Worm (Caenorhabditis elegans) whole organism, L1 larva: ENCODE measurements around the gene eif-2A.

Source experiments
- C04F5.9 ChIP-seq: sonication (generic microtip); optimal IDR thresholded peaks from 2 replicates; lab custom pipeline; 2016; ENCODE audit warnings: missing genetic modification characterization, missing compliant biosample characterization
- C16A3.4 ChIP-seq: fragments of 150-350 bp; optimal IDR thresholded peaks from 2 replicates; lab custom pipeline; 2014; ENCODE audit warnings: missing biosample characterization, missing genetic modification characterization
- F16B12.6 ChIP-seq: fragments of 150-350 bp; optimal IDR thresholded peaks from 2 replicates; lab custom pipeline; 2014; ENCODE audit warnings: missing biosample characterization, missing genetic modification characterization
- aha-1 ChIP-seq: fragments of 150-350 bp; optimal IDR thresholded peaks from 2 replicates; lab custom pipeline; 2014; ENCODE audit warnings: missing biosample characterization, missing genetic modification characterization
- alr-1 ChIP-seq: fragments of 200-800 bp; sonication (Bioruptor generic); optimal IDR thresholded peaks from 2 replicates; lab custom pipeline; 2018; ENCODE audit warnings: borderline replicate concordance, mild to moderate bottlenecking, missing genetic modification characterization, missing compliant biosample characterization
- aly-2 ChIP-seq: fragments of 150-350 bp; optimal IDR thresholded peaks from 2 replicates; lab custom pipeline; 2014; ENCODE audit warnings: missing biosample characterization, missing genetic modification characterization
- ceh-8 ChIP-seq: fragments of 200-800 bp; sonication (Bioruptor generic); optimal IDR thresholded peaks from 2 replicates; lab custom pipeline; 2018; ENCODE audit warnings: mild to moderate bottlenecking, missing genetic modification characterization, moderate library complexity, missing compliant biosample characterization
- ceh-82 ChIP-seq, 3 experiments: fragments of 150-350 bp in 1 of 3; sonication (generic microtip) in 2 of 3; optimal IDR thresholded peaks; 2 replicates each; lab custom pipeline; 2014 to 2017; ENCODE audit warnings: missing biosample characterization in 3 of 3, missing genetic modification characterization in 3 of 3
- ceh-90 ChIP-seq: sonication (generic microtip); optimal IDR thresholded peaks from 2 replicates; lab custom pipeline; 2016; ENCODE audit warnings: missing genetic modification characterization, missing compliant biosample characterization
- dsc-1 ChIP-seq: sonication (generic microtip); optimal IDR thresholded peaks from 2 replicates; lab custom pipeline; 2016; ENCODE audit warnings: mild to moderate bottlenecking, missing genetic modification characterization, missing compliant biosample characterization
- efl-1 ChIP-seq, 4 experiments: fragments of 150-350 bp; optimal IDR thresholded peaks in 3 of 4; peaks in 1 of 4; 1 replicate in 1 of 4; 2 replicates in 3 of 4; lab custom pipeline; 2014; ENCODE audit warnings: missing biosample characterization in 2 of 4, missing genetic modification characterization in 2 of 4, missing genetic modification reagents in 2 of 4
- egl-27 ChIP-seq, 2 experiments: fragments of 150-350 bp in 1 of 2; sonication (generic microtip); optimal IDR thresholded peaks; 3 replicates each; lab custom pipeline; 2017 to 2018; ENCODE audit warnings: missing biosample characterization in 2 of 2, missing genetic modification characterization in 2 of 2, missing genetic modification reagents in 2 of 2
- elt-2 ChIP-seq: sonication (generic microtip); optimal IDR thresholded peaks from 2 replicates; lab custom pipeline; 2016; ENCODE audit warnings: missing genetic modification characterization, mild to moderate bottlenecking, inconsistent platforms, missing compliant biosample characterization, missing genetic modification reagents
- elt-3 ChIP-seq, 6 experiments: fragments of 150-350 bp in 1 of 6; sonication (generic microtip); optimal IDR thresholded peaks; 2 replicates each; lab custom pipeline; 2017 to 2018; ENCODE audit warnings: missing biosample characterization in 6 of 6, missing genetic modification characterization in 6 of 6, inconsistent platforms in 1 of 6
- fkh-8 ChIP-seq: sonication (generic microtip); optimal IDR thresholded peaks from 2 replicates; lab custom pipeline; 2016; ENCODE audit warnings: mild to moderate bottlenecking, missing genetic modification characterization, missing compliant biosample characterization
- fos-1 ChIP-seq: fragments of 150-350 bp; optimal IDR thresholded peaks from 2 replicates; lab custom pipeline; 2014; ENCODE audit warnings: missing biosample characterization, missing genetic modification characterization
- grh-1 ChIP-seq: fragments of 200-800 bp; sonication (Bioruptor generic); IDR thresholded peaks from 2 replicates; pipeline ENCODE4 v1.3.6; 2022; ENCODE audit warnings: missing genetic modification reagents, missing genetic modification characterization, missing compliant biosample characterization
- irx-1 ChIP-seq: sonication (generic microtip); optimal IDR thresholded peaks from 2 replicates; lab custom pipeline; 2016; ENCODE audit warnings: missing genetic modification characterization, missing compliant biosample characterization
- isw-1 ChIP-seq: fragments of 200-800 bp; sonication (Bioruptor generic); IDR thresholded peaks from 2 replicates; pipeline ENCODE4 v1.3.6; 2022; ENCODE audit warnings: missing genetic modification characterization, missing compliant biosample characterization
- lin-35 ChIP-seq, 2 experiments: fragments of 150-350 bp; optimal IDR thresholded peaks; 2 replicates each; lab custom pipeline; 2014; ENCODE audit warnings: missing biosample characterization in 2 of 2, missing genetic modification characterization in 2 of 2, missing genetic modification reagents in 2 of 2
- mdl-1 ChIP-seq, 2 experiments: fragments of 150-350 bp; optimal IDR thresholded peaks; 2 replicates each; lab custom pipeline; 2014 to 2017; ENCODE audit warnings: missing biosample characterization in 2 of 2, missing genetic modification characterization in 2 of 2, inconsistent platforms in 1 of 2
- nhr-12 ChIP-seq: sonication (generic microtip); optimal IDR thresholded peaks from 2 replicates; lab custom pipeline; 2017; ENCODE audit warnings: missing biosample characterization, missing genetic modification characterization
- nhr-28 ChIP-seq: fragments of 150-350 bp; optimal IDR thresholded peaks from 2 replicates; lab custom pipeline; 2014; ENCODE audit warnings: missing biosample characterization, missing genetic modification characterization
- nhr-47 ChIP-seq: sonication (generic microtip); optimal IDR thresholded peaks from 2 replicates; lab custom pipeline; 2016; ENCODE audit warnings: mild to moderate bottlenecking, missing genetic modification characterization, moderate library complexity, missing compliant biosample characterization
- nhr-77 ChIP-seq: fragments of 150-350 bp; optimal IDR thresholded peaks from 2 replicates; lab custom pipeline; 2014; ENCODE audit warnings: missing biosample characterization, missing genetic modification characterization
- nhr-90 ChIP-seq: sonication (generic microtip); optimal IDR thresholded peaks from 2 replicates; lab custom pipeline; 2016; ENCODE audit warnings: mild to moderate bottlenecking, missing genetic modification characterization, missing compliant biosample characterization; ENCODE audit not compliant: poor library complexity
- pag-3 ChIP-seq: sonication (generic microtip); optimal IDR thresholded peaks from 2 replicates; lab custom pipeline; 2017; ENCODE audit warnings: missing genetic modification characterization, mild to moderate bottlenecking, missing compliant biosample characterization, antibody characterized with exemption, borderline replicate concordance; ENCODE audit not compliant: insufficient read depth
- pqm-1 ChIP-seq: sonication (generic microtip); optimal IDR thresholded peaks from 3 replicates; lab custom pipeline; 2017; ENCODE audit warnings: missing biosample characterization, missing genetic modification characterization
- snu-23 ChIP-seq: sonication (generic microtip); optimal IDR thresholded peaks from 2 replicates; lab custom pipeline; 2016; ENCODE audit warnings: missing genetic modification characterization, missing compliant biosample characterization
- sox-4 ChIP-seq: sonication (generic microtip); optimal IDR thresholded peaks from 2 replicates; lab custom pipeline; 2016; ENCODE audit warnings: missing genetic modification characterization, missing compliant biosample characterization
- swsn-7 ChIP-seq: sonication (generic microtip); optimal IDR thresholded peaks from 2 replicates; lab custom pipeline; 2016; ENCODE audit warnings: missing genetic modification characterization, missing compliant biosample characterization
- tbx-2 ChIP-seq: sonication (generic microtip); optimal IDR thresholded peaks from 2 replicates; lab custom pipeline; 2016; ENCODE audit warnings: missing genetic modification characterization, missing compliant biosample characterization
- vab-15 ChIP-seq: sonication (generic microtip); optimal IDR thresholded peaks from 2 replicates; lab custom pipeline; 2017; ENCODE audit warnings: missing genotype, mild to moderate bottlenecking, missing genetic modification characterization, missing compliant biosample characterization
- xbp-1 ChIP-seq: sonication (generic microtip); optimal IDR thresholded peaks from 2 replicates; lab custom pipeline; 2016; ENCODE audit warnings: missing genetic modification characterization, missing compliant biosample characterization

The eif-2A gene

DNA sequence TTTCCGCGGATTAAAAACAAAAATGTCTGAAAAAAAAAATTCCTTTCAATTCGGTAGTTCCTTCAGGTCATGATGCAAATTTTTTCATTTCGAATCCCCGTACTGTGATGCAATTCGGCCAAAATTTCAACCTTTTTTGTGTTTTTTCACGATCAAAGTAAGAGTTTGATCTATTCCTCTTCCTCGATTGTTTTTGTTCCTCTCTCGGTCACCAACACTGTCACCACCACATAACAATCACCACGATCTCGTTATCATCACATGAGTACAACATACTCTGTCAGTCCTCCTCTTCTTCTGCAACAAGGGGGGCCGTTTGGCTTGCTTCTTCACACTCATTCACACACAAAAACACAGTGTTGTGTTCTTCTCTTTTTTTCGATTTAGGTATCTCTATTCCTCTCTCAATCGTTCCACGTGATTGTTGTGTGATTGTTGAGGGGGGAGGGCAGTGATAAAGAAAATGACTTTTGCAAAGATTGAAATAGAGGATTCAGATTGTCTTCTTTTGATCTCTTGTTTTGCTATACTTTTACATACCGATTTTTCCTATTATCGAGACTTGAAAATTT, 26.3 kb upstream of the eif-2A start (continued):
- no peak for TF ChIP-seq xbp-1 (tag; lab: Kevin White, UChicago)
- TF ChIP-seq pqm-1 (tag; lab: Kevin White, UChicago) = no peak
- no peak for TF ChIP-seq alr-1 (tag; lab: Kevin White, UChicago)
- no peak for TF ChIP-seq F16B12.6 (tag; lab: Kevin White, UChicago)
- TF ChIP-seq nhr-47 (tag; lab: Kevin White, UChicago) = peak; percentile 32
- TF ChIP-seq efl-1 (optimal IDR thresholded peaks at IDR 0.05; lab: Kevin White, UChicago) = peak in 1 of 2 experiments; percentile 20
- TF ChIP-seq efl-1 (GFP tag; optimal IDR thresholded peaks at IDR 0.05 in 1 of 2; lab: Kevin White, UChicago) = peak in 1 of 2 experiments; percentile 63
- TF ChIP-seq fkh-8 (tag; lab: Kevin White, UChicago) = no peak
- no peak for TF ChIP-seq C04F5.9
- TF ChIP-seq ceh-8 = no peak
- no peak for TF ChIP-seq aha-1
- TF ChIP-seq tbx-2 (tag; lab: Kevin White, UChicago) = peak; percentile 46
- no peak for TF ChIP-seq nhr-28 (tag; lab: Kevin White, UChicago)
- TF ChIP-seq nhr-12 (tag; lab: Kevin White, UChicago) = no peak
- TF ChIP-seq elt-3 (tag; optimal IDR thresholded peaks at IDR 0.05; lab: Kevin White, UChicago) = peak in 3 of 6 experiments; percentile 9 to 86 (median 71)
- TF ChIP-seq fos-1 (tag; lab: Kevin White, UChicago) = peak; percentile 32
- no peak for TF ChIP-seq isw-1 (GFP tag; lab: Robert Waterston, UW)
- TF ChIP-seq swsn-7 (tag; lab: Kevin White, UChicago) = no peak
- no peak for TF ChIP-seq sox-4
- TF ChIP-seq mdl-1 (tag; optimal IDR thresholded peaks at IDR 0.05; lab: Kevin White, UChicago) = peak in 1 of 2 experiments; percentile 90
- TF ChIP-seq ceh-90 (tag; lab: Kevin White, UChicago) = no peak
- TF ChIP-seq grh-1 (GFP tag; lab: Robert Waterston, UW) = no peak
- TF ChIP-seq aly-2 = no peak
- TF ChIP-seq egl-27 (tag; optimal IDR thresholded peaks at IDR 0.05; lab: Kevin White, UChicago) = no peak
- no peak for TF ChIP-seq ceh-82 (tag; optimal IDR thresholded peaks at IDR 0.05; lab: Kevin White, UChicago)
- TF ChIP-seq lin-35 (GFP tag; optimal IDR thresholded peaks at IDR 0.05; lab: Kevin White, UChicago) = peak in 1 of 2 experiments; percentile 76
- peak; percentile 30 for TF ChIP-seq pag-3
- TF ChIP-seq nhr-77 = no peak
- TF ChIP-seq irx-1 = no peak
- TF ChIP-seq snu-23 (GFP tag; lab: Kevin White, UChicago) = peak; percentile 68
- TF ChIP-seq nhr-90 (tag; lab: Kevin White, UChicago) = peak; percentile 55
- TF ChIP-seq C16A3.4 = no peak

DNA sequence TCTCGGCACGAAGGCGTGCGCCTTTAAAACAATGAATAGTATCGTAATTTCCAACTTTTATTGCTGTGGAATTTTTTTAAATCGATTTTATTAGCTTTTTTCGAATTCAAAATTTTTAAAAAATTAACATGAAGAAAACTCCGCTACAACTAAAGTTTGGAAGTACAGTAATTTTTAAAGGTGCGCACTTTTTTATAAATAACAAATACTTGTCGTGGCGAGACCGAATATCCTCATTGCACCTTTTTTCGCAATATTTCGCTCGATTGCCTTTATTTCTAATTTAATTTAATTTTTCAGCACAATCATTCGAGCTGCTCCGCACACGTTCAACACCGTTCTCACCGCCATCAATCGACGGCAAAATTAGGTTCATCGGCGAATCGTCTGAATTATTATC, 25.7 kb upstream of the eif-2A start, which contains the start of the genes T09F3.2 and T09F3.7:
TSS of gene T09F3.2 (plus strand) at position 301 of the 400 bp plus-strand sequence.
TSS of gene T09F3.7 (plus strand) at position 315 of the 400 bp plus-strand sequence.
- TF ChIP-seq dsc-1 = no peak
- TF ChIP-seq vab-15 = no peak
- TF ChIP-seq fkh-8 (tag; lab: Kevin White, UChicago) = no peak

ce11 chrII:10393282-10394179, 23.1 kb upstream of the eif-2A start, which contains the start of gene gpd-1:
TSS of gene gpd-1 (plus strand) at chrII:10394129.
- TF ChIP-seq irx-1 = no peak
- TF ChIP-seq elt-2 = peak; percentile 20
- no peak for TF ChIP-seq ceh-8
- no peak for TF ChIP-seq efl-1 (optimal IDR thresholded peaks at IDR 0.05; lab: Kevin White, UChicago)
- TF ChIP-seq efl-1 (GFP tag; optimal IDR thresholded peaks at IDR 0.05 in 1 of 2; lab: Kevin White, UChicago) = peak in 1 of 2 experiments; percentile 78
- TF ChIP-seq, all 84 proteins: peak for 2
